Worm (Caenorhabditis elegans) whole organism, L4 larva: Measurements from ENCODE around the gene lact-4.

Experiments used
- aly-2 ChIP-seq: sonication (generic microtip); optimal IDR thresholded peaks from 2 replicates; lab custom pipeline; 2018; ENCODE audit warnings: missing biosample characterization, missing genetic modification characterization
- ceh-44 ChIP-seq: fragments of 200-800 bp; sonication (Bioruptor generic); IDR thresholded peaks from 2 replicates; pipeline ENCODE4 v1.3.6; 2022; ENCODE audit warnings: missing genetic modification reagents, missing genetic modification characterization, missing compliant biosample characterization
- cey-2 ChIP-seq: sonication (generic microtip); optimal IDR thresholded peaks from 3 replicates; lab custom pipeline; 2017; ENCODE audit warnings: missing genetic modification characterization, mild to moderate bottlenecking, missing compliant biosample characterization, antibody characterized with exemption, borderline replicate concordance; ENCODE audit not compliant: insufficient read depth
- unc-39 ChIP-seq: sonication (generic microtip); optimal IDR thresholded peaks from 2 replicates; lab custom pipeline; 2017; ENCODE audit warnings: missing biosample characterization, missing genetic modification characterization
- zip-2 ChIP-seq: fragments of 150-350 bp; optimal IDR thresholded peaks from 2 replicates; lab custom pipeline; 2014; ENCODE audit warnings: missing biosample characterization, missing genetic modification characterization

ce11 chrII:8431954-8432353 lies 48.3 kb downstream of the lact-4 start, which contains the start of gene acp-2:
- TF ChIP-seq aly-2 (no peak), cey-2 (tag; lab: Kevin White, UChicago) (no peak), zip-2 (tag; lab: Kevin White, UChicago) (no peak), unc-39 (tag; lab: Kevin White, UChicago) (no peak), ceh-44 (no peak)
